Worm (Caenorhabditis elegans): ENCODE measurements around the gene cest-35.1.
A peak's percentile ranks its signal among the peaks of the same experiment; 100 is the strongest.

cest-35.1 gene

DNA sequence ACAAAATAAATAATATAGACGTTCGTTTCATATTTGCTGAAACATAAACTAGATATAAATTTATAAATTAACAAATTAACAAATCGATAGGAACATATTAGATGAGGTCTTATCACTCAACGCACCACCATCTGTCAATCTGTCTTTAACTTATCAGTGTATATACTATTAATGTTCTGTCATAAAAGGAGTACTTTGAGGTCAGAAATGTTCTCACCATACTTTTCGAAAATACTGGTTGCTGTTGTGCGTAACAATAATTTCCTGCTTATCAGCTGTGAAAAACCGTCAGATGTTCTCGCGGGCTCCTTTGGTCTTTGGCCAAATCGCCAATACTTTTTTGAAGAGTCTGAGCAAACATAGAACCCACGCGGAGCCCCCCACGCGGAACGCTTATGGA lies 50.4 kb downstream of the cest-35.1 start, which contains the start of gene C03A7.13:
C03A7.13 (minus strand) TSS at position 43 of the 400 bp plus-strand sequence.
- no peak for TF ChIP-seq lin-13 (GFP tag; optimal IDR thresholded peaks at IDR 0.05)
- peak; percentile 25 for TF ChIP-seq elt-2 (tag; optimal IDR thresholded peaks at IDR 0.05)
- TF ChIP-seq F16B12.6 (tag; optimal IDR thresholded peaks at IDR 0.05): no peak
- TF ChIP-seq C16A3.4 (tag; optimal IDR thresholded peaks at IDR 0.05): no peak
- TF ChIP-seq xbp-1 (tag; optimal IDR thresholded peaks at IDR 0.05): no peak
- TF ChIP-seq ama-1 (optimal IDR thresholded peaks at IDR 0.05): no peak
- no peak for TF ChIP-seq ceh-88 (GFP tag; IDR thresholded peaks at IDR 0.05)
- TF ChIP-seq elt-3 (tag; optimal IDR thresholded peaks at IDR 0.05): no peak
- TF ChIP-seq lsy-2 (tag; optimal IDR thresholded peaks at IDR 0.05): no peak
- TF ChIP-seq egl-27 (tag; optimal IDR thresholded peaks at IDR 0.05): no peak
- TF ChIP-seq nhr-20 (tag; optimal IDR thresholded peaks at IDR 0.05): no peak
- peak; percentile 8 for TF ChIP-seq jun-1 (tag; optimal IDR thresholded peaks at IDR 0.05)
- TF ChIP-seq efl-1 (optimal IDR thresholded peaks at IDR 0.05): no peak
- TF ChIP-seq efl-1 (GFP tag; optimal IDR thresholded peaks at IDR 0.05 in 1 of 2): peak in 1 of 2 experiments; percentile 51
- no peak for TF ChIP-seq nhr-90 (tag; optimal IDR thresholded peaks at IDR 0.05; ENCODE audit: poor library complexity)

Measured in whole organism, L1 larva.